ENCODE assay signal across 2 fruit fly cellular contexts in genomic region chr3R:23669401-23670216, dm6.
TF ChIP-seq lines count a peak whose summit lies in the region.

CG31145 (minus strand) TSS chr3R:23669659.

TF ChIP-seq in whole organism, embryonic, 481 proteins besides CTCF, POLR2A, EP300 and RAD21 (continued from another document and continues in another):
- TF ChIP-seq Hr3 (GFP tag; optimal IDR thresholded peaks at IDR 0.05; lab: Kevin White, UChicago) (peak; percentile 100), Hmr (GFP tag; optimal IDR thresholded peaks at IDR 0.05; lab: Kevin White, UChicago) (peak; percentile 100), cas (GFP tag; IDR thresholded peaks at IDR 0.05; lab: Robert Waterston, UW) (peak; percentile 96), CG7745 (tag; optimal IDR thresholded peaks at IDR 0.05; lab: Kevin White, UChicago) (peak; percentile 37), Trl (optimal IDR thresholded peaks at IDR 0.05; lab: Kevin White, UChicago) (peak; percentile 87 to 96), Trl (GFP tag; optimal IDR thresholded peaks at IDR 0.05; lab: Kevin White, UChicago) (peak; percentile 99), CG8944 (GFP tag; optimal IDR thresholded peaks at IDR 0.05; lab: Kevin White, UChicago) (peak; percentile 99), Spps (tag; optimal IDR thresholded peaks at IDR 0.05; lab: Kevin White, UChicago) (peak; percentile 97), CG30020 (tag; optimal IDR thresholded peaks at IDR 0.05; lab: Kevin White, UChicago) (peak; percentile 92), amos (GFP tag; IDR thresholded peaks at IDR 0.05; lab: Robert Waterston, UW; ENCODE audit: partially characterized antibody) (no peak; the same call in 1 of the 2 replicates), CG31365 (tag; optimal IDR thresholded peaks at IDR 0.05; lab: Kevin White, UChicago) (peak; percentile 92), CG4730 (GFP tag; IDR thresholded peaks at IDR 0.05; lab: Robert Waterston, UW) (peak; percentile 98), gce (GFP tag; IDR thresholded peaks at IDR 0.05; lab: Robert Waterston, UW) (peak; percentile 97), Bteb2 (GFP tag; optimal IDR thresholded peaks at IDR 0.05; lab: Kevin White, UChicago) (peak; percentile 100), CG5953 (GFP tag; IDR thresholded peaks at IDR 0.05; lab: Robert Waterston, UW) (peak; percentile 98), Bdp1 (GFP tag; optimal IDR thresholded peaks at IDR 0.05; lab: Kevin White, UChicago) (peak; percentile 96), Poxn (GFP tag; IDR thresholded peaks at IDR 0.05; lab: Robert Waterston, UW) (peak; percentile 97), CG31224 (GFP tag; IDR thresholded peaks at IDR 0.05; lab: Robert Waterston, UW) (peak; percentile 98), unc-4 (GFP tag; IDR thresholded peaks at IDR 0.05; lab: Robert Waterston, UW; ENCODE audit: partially characterized antibody) (0 out of 2 replicates have a peak, but pooled peaks have one; percentile 15), fd96Cb (tag; optimal IDR thresholded peaks at IDR 0.05; lab: Kevin White, UChicago) (peak; percentile 100), HmgZ (tag; optimal IDR thresholded peaks at IDR 0.05; lab: Kevin White, UChicago) (peak; percentile 100), en (GFP tag; optimal IDR thresholded peaks at IDR 0.05; lab: Kevin White, UChicago) (peak; percentile 99), CG13894 (tag; optimal IDR thresholded peaks at IDR 0.05; lab: Kevin White, UChicago) (peak; percentile 98), tna (GFP tag; IDR thresholded peaks at IDR 0.05; lab: Robert Waterston, UW; ENCODE audit: partially characterized antibody) (peak; percentile 70; the same call in 1 of the 2 replicates), CG15479 (GFP tag; optimal IDR thresholded peaks at IDR 0.05; lab: Kevin White, UChicago) (peak; percentile 65), CG7271 (tag; optimal IDR thresholded peaks at IDR 0.05; lab: Kevin White, UChicago) (peak; percentile 92), CG32532 (GFP tag; IDR thresholded peaks at IDR 0.05; lab: Robert Waterston, UW) (peak; percentile 99), CG17186 (GFP tag; optimal IDR thresholded peaks at IDR 0.05; lab: Kevin White, UChicago) (peak; percentile 96), NFAT (GFP tag; IDR thresholded peaks at IDR 0.05; lab: Robert Waterston, UW) (peak; percentile 96), Mrtf (GFP tag; IDR thresholded peaks at IDR 0.05; lab: Robert Waterston, UW) (peak; percentile 98), CG8478 (optimal IDR thresholded peaks at IDR 0.05; lab: Kevin White, UChicago) (no peak), sqz (GFP tag; optimal IDR thresholded peaks at IDR 0.05; lab: Kevin White, UChicago) (peak; percentile 99), CG11723 (GFP tag; optimal IDR thresholded peaks at IDR 0.05; lab: Kevin White, UChicago) (peak; percentile 100), Hr78 (GFP tag; optimal IDR thresholded peaks at IDR 0.05; lab: Kevin White, UChicago) (peak in 1 of 2 experiments; percentile 98), ato (GFP tag; IDR thresholded peaks at IDR 0.05; lab: Robert Waterston, UW; ENCODE audit: partially characterized antibody) (peak; percentile 64; the same call in 1 of the 2 replicates), Max (GFP tag; optimal IDR thresholded peaks at IDR 0.05; lab: Kevin White, UChicago) (peak; percentile 100), pros (GFP tag; optimal IDR thresholded peaks at IDR 0.05; lab: Kevin White, UChicago) (peak; percentile 61), CG9215 (GFP tag; IDR thresholded peaks at IDR 0.05; lab: Robert Waterston, UW) (peak; percentile 99), ro (GFP tag; IDR thresholded peaks at IDR 0.05; lab: Robert Waterston, UW) (peak; percentile 97), CG2199 (GFP tag; IDR thresholded peaks at IDR 0.05; lab: Robert Waterston, UW) (peak; percentile 99), CG8290 (GFP tag; optimal IDR thresholded peaks at IDR 0.05; lab: Kevin White, UChicago) (peak; percentile 98), CG8290 (tag; optimal IDR thresholded peaks at IDR 0.05; lab: Kevin White, UChicago) (peak; percentile 91 to 98), CG12744 (GFP tag; optimal IDR thresholded peaks at IDR 0.05; lab: Kevin White, UChicago) (peak; percentile 99), CG13287 (GFP tag; IDR thresholded peaks at IDR 0.05; lab: Robert Waterston, UW; ENCODE audit: partially characterized antibody) (peak; percentile 7; the same call in 1 of the 2 replicates), Atf-2 (GFP tag; optimal IDR thresholded peaks at IDR 0.05; lab: Kevin White, UChicago) (peak; percentile 100), odd (GFP tag; optimal IDR thresholded peaks at IDR 0.05; lab: Kevin White, UChicago) (peak; percentile 100), otp (GFP tag; IDR thresholded peaks at IDR 0.05; lab: Robert Waterston, UW) (peak; percentile 97), wdn (GFP tag; IDR thresholded peaks at IDR 0.05; lab: Robert Waterston, UW) (peak; percentile 98), disco-r (GFP tag; optimal IDR thresholded peaks at IDR 0.05; lab: Kevin White, UChicago) (peak; percentile 99), CG3847 (GFP tag; IDR thresholded peaks at IDR 0.05; lab: Robert Waterston, UW) (peak; percentile 99), Dip3 (GFP tag; optimal IDR thresholded peaks at IDR 0.05; lab: Kevin White, UChicago) (peak; percentile 99), CG6272 (GFP tag; IDR thresholded peaks at IDR 0.05; lab: Robert Waterston, UW) (peak; percentile 98), bowl (GFP tag; IDR thresholded peaks at IDR 0.05; lab: Robert Waterston, UW) (peak; percentile 95), Mad (GFP tag; optimal IDR thresholded peaks at IDR 0.05; lab: Kevin White, UChicago) (peak; percentile 99), slou (GFP tag; optimal IDR thresholded peaks at IDR 0.05; lab: Kevin White, UChicago) (peak; percentile 99), CG11560 (tag; IDR thresholded peaks at IDR 0.05; lab: Robert Waterston, UW) (peak; percentile 94), p53 (GFP tag; optimal IDR thresholded peaks at IDR 0.05; lab: Kevin White, UChicago) (peak; percentile 98), tx (GFP tag; optimal IDR thresholded peaks at IDR 0.05; lab: Kevin White, UChicago) (peak; percentile 99), bbx (GFP tag; IDR thresholded peaks at IDR 0.05; lab: Robert Waterston, UW; ENCODE audit: partially characterized antibody) (peak; percentile 62; the same call in 1 of the 2 replicates), exex (tag; optimal IDR thresholded peaks at IDR 0.05; lab: Kevin White, UChicago) (peak; percentile 93), CG8924 (tag; optimal IDR thresholded peaks at IDR 0.05; lab: Kevin White, UChicago) (peak; percentile 100), CG17612 (GFP tag; IDR thresholded peaks at IDR 0.05; lab: Robert Waterston, UW) (peak; percentile 97), corto (GFP tag; optimal IDR thresholded peaks at IDR 0.05; lab: Kevin White, UChicago) (peak; percentile 96)

TF ChIP-seq in whole organism, prepupa, 60 proteins besides CTCF, POLR2A, EP300 and RAD21 (continued from another document):
- TF ChIP-seq OdsH (GFP tag; optimal IDR thresholded peaks at IDR 0.05; lab: Kevin White, UChicago), result peak; percentile 100
- TF ChIP-seq Blimp-1 (GFP tag; optimal IDR thresholded peaks at IDR 0.05; lab: Kevin White, UChicago), result peak; percentile 98
- peak; percentile 100 for TF ChIP-seq net (GFP tag; optimal IDR thresholded peaks at IDR 0.05; lab: Kevin White, UChicago)
- peak; percentile 100 for TF ChIP-seq Sox14 (GFP tag; optimal IDR thresholded peaks at IDR 0.05; lab: Kevin White, UChicago)
- TF ChIP-seq CG4318 (GFP tag; optimal IDR thresholded peaks at IDR 0.05; lab: Kevin White, UChicago), result peak; percentile 100
- peak; percentile 99 for TF ChIP-seq CG6163 (GFP tag; IDR thresholded peaks at IDR 0.05; lab: Robert Waterston, UW)
- TF ChIP-seq pdm3 (GFP tag; optimal IDR thresholded peaks at IDR 0.05; lab: Kevin White, UChicago), result peak; percentile 100
- TF ChIP-seq vri (GFP tag; optimal IDR thresholded peaks at IDR 0.05; lab: Kevin White, UChicago), result peak; percentile 98
- TF ChIP-seq Eip75B (GFP tag; optimal IDR thresholded peaks at IDR 0.05; lab: Kevin White, UChicago), result peak; percentile 100
